Worm (Caenorhabditis elegans) whole organism, late embryonic: ENCODE results near the gene inx-2.

ENCODE experiments used
- C08G9.2 ChIP-seq: sonication (generic microtip); optimal IDR thresholded peaks from 2 replicates; lab custom pipeline; 2016; ENCODE audit warnings: mild to moderate bottlenecking, missing genetic modification characterization, moderate library complexity, missing compliant biosample characterization
- F13H6.1 ChIP-seq: sonication (generic microtip); optimal IDR thresholded peaks from 2 replicates; lab custom pipeline; 2016; ENCODE audit warnings: missing genetic modification characterization, missing compliant biosample characterization
- K09A11.1 ChIP-seq: sonication (generic microtip); optimal IDR thresholded peaks from 2 replicates; lab custom pipeline; 2017; ENCODE audit warnings: antibody characterized with exemption, mild to moderate bottlenecking, missing genetic modification characterization, missing compliant biosample characterization; ENCODE audit not compliant: insufficient read depth
- T23F11.4 ChIP-seq: fragments of 200-800 bp; sonication (Bioruptor generic); optimal IDR thresholded peaks from 2 replicates; lab custom pipeline; 2018; ENCODE audit warnings: mild to moderate bottlenecking, missing genetic modification characterization, missing compliant biosample characterization
- ahr-1 ChIP-seq: sonication (generic microtip); optimal IDR thresholded peaks from 2 replicates; lab custom pipeline; 2016; ENCODE audit warnings: missing genetic modification characterization, missing compliant biosample characterization
- ama-1 ChIP-seq: fragments of 150-350 bp; optimal IDR thresholded peaks from 2 replicates; lab custom pipeline; 2014
- ceh-18 ChIP-seq: sonication (generic microtip); optimal IDR thresholded peaks from 2 replicates; lab custom pipeline; 2016; ENCODE audit warnings: missing genetic modification characterization, missing compliant biosample characterization
- ceh-19 ChIP-seq: fragments of 200-800 bp; sonication (Bioruptor generic); optimal IDR thresholded peaks from 2 replicates; lab custom pipeline; 2018; ENCODE audit warnings: mild to moderate bottlenecking, missing genetic modification characterization, missing compliant biosample characterization
- ceh-2 ChIP-seq: sonication (generic microtip); optimal IDR thresholded peaks from 2 replicates; lab custom pipeline; 2016; ENCODE audit warnings: missing genotype, missing genetic modification characterization, missing compliant biosample characterization
- ceh-30 ChIP-seq: fragments of 150-350 bp; optimal IDR thresholded peaks from 2 replicates; lab custom pipeline; 2014; ENCODE audit warnings: missing biosample characterization, missing genetic modification characterization
- ceh-31 ChIP-seq: sonication (generic microtip); optimal IDR thresholded peaks from 2 replicates; lab custom pipeline; 2016; ENCODE audit warnings: missing genetic modification characterization, missing compliant biosample characterization
- ceh-34 ChIP-seq: sonication (generic microtip); optimal IDR thresholded peaks from 2 replicates; lab custom pipeline; 2016; ENCODE audit warnings: mild to moderate bottlenecking, missing genetic modification characterization, missing compliant biosample characterization
- ceh-48 ChIP-seq: sonication (generic microtip); optimal IDR thresholded peaks from 2 replicates; lab custom pipeline; 2016; ENCODE audit warnings: missing genetic modification characterization, inconsistent platforms, missing compliant biosample characterization
- ceh-6 ChIP-seq: fragments of 200-800 bp; sonication (Bioruptor generic); optimal IDR thresholded peaks from 2 replicates; lab custom pipeline; 2018; ENCODE audit warnings: mild to moderate bottlenecking, missing genetic modification characterization, missing compliant biosample characterization
- che-1 ChIP-seq: sonication (generic microtip); optimal IDR thresholded peaks from 2 replicates; lab custom pipeline; 2016; ENCODE audit warnings: mild to moderate bottlenecking, missing genetic modification characterization, missing compliant biosample characterization
- dve-1 ChIP-seq: sonication (generic microtip); optimal IDR thresholded peaks from 2 replicates; lab custom pipeline; 2017; ENCODE audit warnings: antibody characterized with exemption, mild to moderate bottlenecking, missing genetic modification characterization, missing compliant biosample characterization
- elt-2 ChIP-seq: sonication (generic microtip); optimal IDR thresholded peaks from 2 replicates; lab custom pipeline; 2016; ENCODE audit warnings: missing genetic modification reagents, missing genetic modification characterization, missing compliant biosample characterization
- fax-1 ChIP-seq: sonication (generic microtip); optimal IDR thresholded peaks from 2 replicates; lab custom pipeline; 2016; ENCODE audit warnings: missing genotype, missing genetic modification characterization, missing compliant biosample characterization
- fkh-10 ChIP-seq: fragments of 150-350 bp; optimal IDR thresholded peaks from 2 replicates; lab custom pipeline; 2014; ENCODE audit warnings: missing biosample characterization, missing genetic modification reagents, missing genetic modification characterization
- fkh-6 ChIP-seq: sonication (generic microtip); optimal IDR thresholded peaks from 2 replicates; lab custom pipeline; 2016; ENCODE audit warnings: missing genetic modification characterization, missing compliant biosample characterization
- hlh-30 ChIP-seq: sonication (generic microtip); optimal IDR thresholded peaks from 2 replicates; lab custom pipeline; 2017; ENCODE audit warnings: antibody characterized with exemption, missing genetic modification characterization, missing compliant biosample characterization; ENCODE audit not compliant: insufficient read depth
- hlh-8 ChIP-seq: sonication (generic microtip); optimal IDR thresholded peaks from 2 replicates; lab custom pipeline; 2016; ENCODE audit warnings: missing genotype, missing genetic modification characterization, missing compliant biosample characterization
- lim-6 ChIP-seq: sonication (generic microtip); optimal IDR thresholded peaks from 2 replicates; lab custom pipeline; 2016; ENCODE audit warnings: missing genetic modification characterization, missing compliant biosample characterization
- madf-2 ChIP-seq: sonication (generic microtip); optimal IDR thresholded peaks from 2 replicates; lab custom pipeline; 2017; ENCODE audit warnings: missing genetic modification characterization, missing compliant biosample characterization
- mec-3 ChIP-seq: sonication (generic microtip); optimal IDR thresholded peaks from 2 replicates; lab custom pipeline; 2016; ENCODE audit warnings: borderline replicate concordance, missing genetic modification characterization, missing compliant biosample characterization
- nhr-232 ChIP-seq: sonication (generic microtip); optimal IDR thresholded peaks from 2 replicates; lab custom pipeline; 2016; ENCODE audit warnings: missing genetic modification characterization, missing compliant biosample characterization
- npax-4 ChIP-seq: sonication (generic microtip); optimal IDR thresholded peaks from 2 replicates; lab custom pipeline; 2016; ENCODE audit warnings: missing genetic modification characterization, missing compliant biosample characterization
- odd-2 ChIP-seq: sonication (generic microtip); optimal IDR thresholded peaks from 2 replicates; lab custom pipeline; 2017; ENCODE audit warnings: antibody characterized with exemption, mild to moderate bottlenecking, missing genetic modification characterization, missing compliant biosample characterization
- pag-3 ChIP-seq: sonication (generic microtip); optimal IDR thresholded peaks from 2 replicates; lab custom pipeline; 2016; ENCODE audit warnings: missing compliant biosample characterization, missing genetic modification characterization, borderline replicate concordance
- pqm-1 ChIP-seq: sonication (generic microtip); optimal IDR thresholded peaks from 2 replicates; lab custom pipeline; 2016; ENCODE audit warnings: missing genetic modification characterization, missing compliant biosample characterization
- sox-2 ChIP-seq: fragments of 200-800 bp; sonication (Bioruptor generic); IDR thresholded peaks from 2 replicates; pipeline ENCODE4 v1.3.6; 2022; ENCODE audit warnings: missing genetic modification reagents, missing genetic modification characterization, missing compliant biosample characterization
- sox-4 ChIP-seq: sonication (generic microtip); optimal IDR thresholded peaks from 2 replicates; lab custom pipeline; 2017; ENCODE audit warnings: mild to moderate bottlenecking, missing genetic modification characterization, inconsistent platforms, missing compliant biosample characterization
- unc-3 ChIP-seq, 2 experiments: fragments of 200-800 bp in 1 of 2; sonication (Bioruptor generic) in 1 of 2; sonication (generic microtip) in 1 of 2; conservative IDR thresholded peaks in 1 of 2; optimal IDR thresholded peaks in 1 of 2; 2 replicates each; pipeline versions ENCODE4 v1.3.6 to Lab custom; 2016 to 2022; ENCODE audit warnings: missing compliant biosample characterization in 2 of 2, missing genetic modification characterization in 2 of 2, missing genetic modification reagents in 1 of 2
- unc-42 ChIP-seq: sonication (generic microtip); optimal IDR thresholded peaks from 2 replicates; lab custom pipeline; 2016; ENCODE audit warnings: missing genotype, missing genetic modification characterization, missing compliant biosample characterization
- unc-55 ChIP-seq: sonication (generic microtip); optimal IDR thresholded peaks from 2 replicates; lab custom pipeline; 2017; ENCODE audit warnings: missing biosample characterization, missing genetic modification reagents, missing genetic modification characterization
- ztf-16 ChIP-seq: sonication (generic microtip); optimal IDR thresholded peaks from 2 replicates; lab custom pipeline; 2017; ENCODE audit warnings: missing genetic modification characterization, missing compliant biosample characterization

inx-2 gene

DNA sequence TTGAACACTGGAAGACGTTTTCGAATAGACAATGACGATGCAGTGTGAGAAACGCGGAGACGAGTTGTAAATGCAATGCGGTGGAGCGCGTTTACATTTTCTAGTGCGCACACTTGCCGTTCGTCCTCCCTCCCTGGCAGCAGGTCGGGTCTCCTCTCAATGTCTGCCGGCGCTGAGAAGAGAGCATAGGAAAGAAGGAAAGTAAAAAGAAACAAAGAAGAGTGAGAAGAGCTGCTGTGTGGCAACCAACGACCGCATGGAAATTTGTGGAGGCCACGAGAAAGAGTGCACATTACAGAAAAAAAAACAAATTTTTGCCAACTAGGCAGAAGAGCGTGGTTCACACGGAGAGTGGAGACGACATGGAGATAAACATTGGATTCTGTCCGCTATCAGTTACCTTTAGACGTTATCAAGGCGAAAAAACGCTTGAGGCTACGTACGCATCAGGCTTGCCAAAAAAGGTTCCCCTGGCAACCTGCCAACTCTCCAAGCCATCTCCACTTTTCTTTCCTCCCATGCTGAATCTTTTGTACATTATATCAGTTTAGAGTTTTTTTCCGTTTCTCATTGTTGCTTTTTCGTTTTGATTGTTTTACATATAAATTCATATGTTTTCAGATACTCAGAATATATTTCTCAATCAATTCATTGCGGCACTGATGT lies 3.2 kb upstream of the inx-2 start, which contains the start of the genes snrp-40.1 and F08G12.3 (continued):
- no peak for TF ChIP-seq hlh-8 (tag; lab: Kevin White, UChicago)
- TF ChIP-seq ahr-1 (tag; lab: Kevin White, UChicago): no peak
- TF ChIP-seq ztf-16: no peak
- no peak for TF ChIP-seq mec-3 (tag; lab: Kevin White, UChicago)
- TF ChIP-seq ceh-48 (tag; lab: Kevin White, UChicago): no peak
- TF ChIP-seq ceh-19 (GFP tag; lab: Kevin White, UChicago): peak; percentile 41
- peak; percentile 22 for TF ChIP-seq madf-2 (tag; lab: Kevin White, UChicago)
- TF ChIP-seq unc-55: peak; percentile 80
- peak; percentile 33 for TF ChIP-seq C08G9.2
- TF ChIP-seq nhr-232 (tag; lab: Kevin White, UChicago): no peak
- no peak for TF ChIP-seq sox-4 (tag; lab: Kevin White, UChicago)
- peak; percentile 54 for TF ChIP-seq ceh-2
- no peak for TF ChIP-seq npax-4
- peak; percentile 85 for TF ChIP-seq ceh-34 (tag; lab: Kevin White, UChicago)
- no peak for TF ChIP-seq fkh-6 (tag; lab: Kevin White, UChicago)
- no peak for TF ChIP-seq ama-1 (lab: Kevin White, UChicago)
- no peak for TF ChIP-seq lim-6 (tag; lab: Kevin White, UChicago)
- no peak for TF ChIP-seq K09A11.1 (tag; lab: Kevin White, UChicago)
- TF ChIP-seq hlh-30: peak; percentile 65
- TF ChIP-seq che-1 (tag; lab: Kevin White, UChicago): no peak
- no peak for TF ChIP-seq T23F11.4 (GFP tag; lab: Kevin White, UChicago)
- no peak for TF ChIP-seq pag-3 (tag; lab: Kevin White, UChicago)
- TF ChIP-seq, all 69 proteins: peak for 22

DNA sequence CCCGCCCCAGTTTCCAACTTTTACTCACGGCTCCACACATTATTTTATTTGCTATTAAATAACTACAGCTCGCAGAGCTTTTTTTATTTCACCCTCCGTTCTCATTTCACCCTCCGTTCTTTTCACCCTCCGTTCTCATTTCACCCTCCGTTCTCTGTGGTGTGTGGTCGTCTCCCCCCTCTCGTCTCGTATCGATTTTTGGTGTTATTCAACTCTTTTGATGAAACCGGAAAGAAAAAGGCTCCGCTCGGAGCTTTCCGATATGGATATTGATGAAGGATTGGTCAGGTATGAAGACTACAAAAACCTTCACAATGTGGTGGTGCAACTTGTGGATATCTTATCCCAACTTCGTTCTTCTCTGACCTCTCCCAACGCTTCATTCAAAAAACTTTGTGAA lies 6.0 kb downstream of the inx-2 start:
- no peak for TF ChIP-seq fkh-10 (GFP tag; lab: Kevin White, UChicago)
- TF ChIP-seq ceh-48 (tag; lab: Kevin White, UChicago): peak; percentile 72

DNA sequence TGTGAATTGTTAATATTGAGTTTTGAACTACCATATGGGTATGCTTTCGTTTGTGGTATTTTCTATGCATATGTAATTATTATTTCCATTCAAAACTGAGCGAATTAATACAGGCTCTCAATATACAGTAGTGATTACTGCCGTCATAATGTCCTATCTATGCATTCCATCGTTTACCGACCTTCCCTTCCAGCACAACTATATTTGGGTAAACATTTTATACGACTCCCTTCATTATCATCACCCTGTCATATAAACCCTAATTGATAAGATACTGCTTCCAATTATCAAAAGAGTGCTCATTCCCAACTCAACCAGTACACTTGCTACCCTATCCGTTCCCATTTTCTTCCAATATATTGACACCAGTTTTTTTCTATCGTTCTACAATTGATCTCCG lies 6.6 kb downstream of the inx-2 start:
- peak; percentile 77 for TF ChIP-seq elt-2 (tag; lab: Kevin White, UChicago)
- no peak for TF ChIP-seq fax-1 (tag; lab: Kevin White, UChicago)

DNA sequence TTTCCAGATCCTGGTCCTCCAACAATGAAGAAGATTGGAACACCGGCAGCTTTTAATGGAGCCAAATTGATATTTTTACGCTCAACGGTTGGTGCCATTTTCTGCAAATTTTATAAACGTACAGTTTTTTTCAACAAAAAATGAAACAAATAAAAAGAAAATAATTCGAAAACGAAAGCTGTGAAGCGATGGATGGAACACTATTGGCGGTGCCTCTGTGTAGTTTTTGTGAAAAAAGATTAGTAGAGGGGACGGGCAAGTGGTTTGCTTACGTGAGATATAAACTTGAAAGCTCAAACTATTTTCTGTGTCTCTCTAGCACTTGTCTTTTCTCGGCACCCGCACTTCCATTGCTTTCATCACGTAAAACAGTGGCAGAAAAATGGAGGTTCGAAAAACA lies 8.9 kb downstream of the inx-2 start, which contains the start of gene F38B2.4:
Gene F38B2.4, minus strand, starts transcription at position 101 of the 400 bp plus-strand sequence.
- no peak for TF ChIP-seq odd-2 (tag; lab: Kevin White, UChicago)
- no peak for TF ChIP-seq dve-1 (tag; lab: Kevin White, UChicago)
- TF ChIP-seq pqm-1 (tag; lab: Kevin White, UChicago): no peak
- no peak for TF ChIP-seq unc-42
- no peak for TF ChIP-seq ceh-31 (tag; lab: Kevin White, UChicago)
- TF ChIP-seq unc-3 (GFP tag; conservative IDR thresholded peaks at IDR 0.05; lab: Robert Waterston, UW): no peak
- no peak for TF ChIP-seq unc-3 (tag; optimal IDR thresholded peaks at IDR 0.05; lab: Kevin White, UChicago)
- TF ChIP-seq ceh-6 (GFP tag; lab: Kevin White, UChicago): no peak
- TF ChIP-seq F13H6.1 (tag; lab: Kevin White, UChicago): no peak
- TF ChIP-seq sox-2 (GFP tag; lab: Robert Waterston, UW): no peak
- TF ChIP-seq lim-6 (tag; lab: Kevin White, UChicago): no peak
- TF ChIP-seq ceh-30 (tag; lab: Kevin White, UChicago): no peak
- TF ChIP-seq ceh-18 (tag; lab: Kevin White, UChicago): no peak
